Worm (Caenorhabditis elegans): ENCODE measurements around the gene F49E12.12.

F49E12.12 gene

ce11 chrII:8381197-8381596, at the start of gene F49E12.12:
Gene F49E12.12 (plus strand): TSS chrII:8381497.
- no peak for TF ChIP-seq W03F9.2 (tag; optimal IDR thresholded peaks at IDR 0.05)
- no peak for TF ChIP-seq dao-5 (tag; optimal IDR thresholded peaks at IDR 0.05)
- no peak for TF ChIP-seq him-1 (tag; optimal IDR thresholded peaks at IDR 0.05)

DNA sequence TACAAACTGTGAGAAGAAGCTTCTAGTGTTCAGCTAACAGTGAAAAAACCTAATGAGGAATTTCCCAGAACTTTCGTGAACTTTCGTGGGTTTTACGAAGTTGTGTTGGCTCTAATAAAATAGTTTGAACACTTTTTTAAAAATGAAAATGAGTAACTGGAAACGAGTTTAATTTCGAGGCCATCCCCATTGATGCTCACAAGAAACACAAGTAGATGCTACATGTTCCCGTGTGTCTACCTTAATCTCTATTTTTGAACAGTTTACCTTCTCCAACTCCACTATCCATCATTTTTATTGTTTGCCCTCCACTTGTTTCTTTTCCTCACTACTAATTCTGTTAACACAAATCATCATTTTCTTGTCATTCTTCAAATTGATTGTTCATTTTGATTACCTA, 47.7 kb upstream of the F49E12.12 start, which contains the start of gene C26D10.7:
Gene C26D10.7 (plus strand): TSS at position 301 of the 400 bp plus-strand sequence.
- TF ChIP-seq W03F9.2 (tag; optimal IDR thresholded peaks at IDR 0.05) (no peak), dao-5 (tag; optimal IDR thresholded peaks at IDR 0.05) (no peak), him-1 (tag; optimal IDR thresholded peaks at IDR 0.05) (no peak)

DNA sequence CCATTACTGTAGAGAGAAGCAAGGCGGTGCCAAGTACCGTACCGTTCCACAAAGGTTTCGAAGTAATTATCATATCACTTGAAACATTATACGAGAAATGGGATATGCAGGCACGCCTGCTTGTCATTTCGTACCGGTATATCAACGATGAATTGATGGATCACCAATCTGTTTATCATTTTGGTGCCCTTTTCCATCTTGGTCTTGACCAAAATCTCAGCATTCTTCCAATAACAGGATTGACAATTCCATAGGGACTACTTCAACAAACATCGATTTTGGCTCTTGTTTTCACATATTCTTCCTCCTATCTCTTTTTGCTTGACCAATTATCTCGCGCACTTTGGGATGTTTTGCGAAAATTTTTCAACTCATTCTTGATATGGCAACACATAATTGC, 42.2 kb upstream of the F49E12.12 start:
- no peak for TF ChIP-seq him-1 (tag; optimal IDR thresholded peaks at IDR 0.05)
- no peak for TF ChIP-seq dao-5 (tag; optimal IDR thresholded peaks at IDR 0.05)
- TF ChIP-seq W03F9.2 (tag; optimal IDR thresholded peaks at IDR 0.05): no peak

DNA sequence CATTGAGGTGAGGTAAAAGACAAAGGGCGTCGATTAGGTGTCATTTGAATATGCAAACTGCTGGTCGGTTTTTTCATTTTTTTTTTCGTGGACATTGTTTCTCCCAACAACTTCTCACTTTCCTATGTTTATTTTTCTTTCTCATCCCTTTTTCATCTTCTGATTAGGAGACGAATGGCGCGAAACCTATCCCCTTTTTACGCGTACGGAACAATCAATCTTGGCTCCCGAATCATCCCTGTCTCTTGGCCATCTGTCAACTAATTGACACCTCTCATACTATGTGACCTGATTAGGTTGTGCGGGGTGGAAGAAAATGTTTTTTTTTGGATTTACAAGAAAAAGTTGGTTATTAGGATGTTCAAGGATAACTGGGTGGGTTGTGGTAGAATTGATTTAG, 36.5 kb upstream of the F49E12.12 start:
- TF ChIP-seq dao-5 (tag; optimal IDR thresholded peaks at IDR 0.05) (no peak), him-1 (tag; optimal IDR thresholded peaks at IDR 0.05) (no peak), W03F9.2 (tag; optimal IDR thresholded peaks at IDR 0.05) (no peak)

DNA sequence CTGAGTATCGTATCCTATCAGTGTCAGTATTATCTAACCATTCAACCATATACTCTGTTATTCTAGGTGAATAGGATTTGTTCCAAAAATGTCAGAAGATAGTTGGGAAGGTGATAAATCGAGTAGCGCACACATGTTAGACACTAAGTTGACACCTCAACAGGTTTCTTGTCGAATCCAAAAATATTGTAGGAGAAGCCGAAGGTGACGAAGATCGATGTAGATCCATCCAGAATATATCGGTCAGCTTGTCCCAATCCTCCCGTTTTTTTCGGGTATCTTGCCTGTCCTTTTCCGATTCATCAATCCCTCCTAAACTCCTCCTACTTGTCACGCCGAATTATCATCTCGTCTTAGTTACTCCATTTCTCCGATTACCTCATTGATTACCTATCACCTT, 35.7 kb upstream of the F49E12.12 start:
- TF ChIP-seq him-1 (tag; optimal IDR thresholded peaks at IDR 0.05) (no peak), dao-5 (tag; optimal IDR thresholded peaks at IDR 0.05) (no peak), W03F9.2 (tag; optimal IDR thresholded peaks at IDR 0.05) (no peak)

ce11 chrII:8346384-8346783, 34.9 kb upstream of the F49E12.12 start, which contains the start of gene eff-1:
Gene eff-1 (plus strand): TSS chrII:8346684.
- TF ChIP-seq W03F9.2 (tag; optimal IDR thresholded peaks at IDR 0.05) (no peak), dao-5 (tag; optimal IDR thresholded peaks at IDR 0.05) (no peak), him-1 (tag; optimal IDR thresholded peaks at IDR 0.05) (no peak)

- TF ChIP-seq dao-5 (tag; optimal IDR thresholded peaks at IDR 0.05) (no peak), him-1 (tag; optimal IDR thresholded peaks at IDR 0.05) (no peak), W03F9.2 (tag; optimal IDR thresholded peaks at IDR 0.05) (no peak)
Measured at ce11 chrII:8353288-8353687, 28.0 kb upstream of the F49E12.12 start.

DNA sequence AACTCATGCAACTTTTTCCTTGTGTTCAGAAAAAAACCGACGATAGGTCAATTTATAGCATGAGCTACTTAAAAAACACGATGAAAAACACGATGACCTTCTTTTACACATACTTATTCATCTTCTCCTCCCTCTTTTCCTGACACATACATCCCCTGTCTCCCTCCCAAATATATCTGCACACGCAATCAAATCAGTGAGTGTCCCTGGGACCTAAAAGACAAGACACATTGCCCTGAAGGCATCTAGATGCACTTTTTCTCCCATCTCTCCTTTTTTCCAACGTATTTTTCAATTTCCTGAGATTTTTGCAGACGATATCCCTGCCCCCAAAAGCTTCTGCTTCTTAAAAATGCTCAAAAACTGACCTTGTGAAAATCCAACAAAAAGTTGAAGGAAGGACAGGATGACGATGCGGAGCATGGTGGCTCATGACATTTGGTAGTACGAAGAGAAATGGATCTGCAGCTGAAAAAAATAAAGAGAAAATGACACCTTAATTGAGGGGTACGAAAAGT, 27.0 kb upstream of the F49E12.12 start, which contains the start of gene C26D10.6:
Gene C26D10.6 (minus strand): TSS at position 468 of the 518 bp plus-strand sequence.
- TF ChIP-seq W03F9.2 (tag; optimal IDR thresholded peaks at IDR 0.05) (no peak), him-1 (tag; optimal IDR thresholded peaks at IDR 0.05) (no peak), dao-5 (tag; optimal IDR thresholded peaks at IDR 0.05) (no peak)

- TF ChIP-seq W03F9.2 (tag; optimal IDR thresholded peaks at IDR 0.05): no peak
- TF ChIP-seq him-1 (tag; optimal IDR thresholded peaks at IDR 0.05): no peak
- TF ChIP-seq dao-5 (tag; optimal IDR thresholded peaks at IDR 0.05): no peak
Measured at ce11 chrII:8358466-8358865, 22.8 kb upstream of the F49E12.12 start.

ce11 chrII:8359350-8359749, 21.9 kb upstream of the F49E12.12 start, which contains the start of gene col-77:
Gene col-77 (minus strand): TSS chrII:8359381.
- TF ChIP-seq him-1 (tag; optimal IDR thresholded peaks at IDR 0.05): no peak
- TF ChIP-seq dao-5 (tag; optimal IDR thresholded peaks at IDR 0.05): no peak
- no peak for TF ChIP-seq W03F9.2 (tag; optimal IDR thresholded peaks at IDR 0.05)

DNA sequence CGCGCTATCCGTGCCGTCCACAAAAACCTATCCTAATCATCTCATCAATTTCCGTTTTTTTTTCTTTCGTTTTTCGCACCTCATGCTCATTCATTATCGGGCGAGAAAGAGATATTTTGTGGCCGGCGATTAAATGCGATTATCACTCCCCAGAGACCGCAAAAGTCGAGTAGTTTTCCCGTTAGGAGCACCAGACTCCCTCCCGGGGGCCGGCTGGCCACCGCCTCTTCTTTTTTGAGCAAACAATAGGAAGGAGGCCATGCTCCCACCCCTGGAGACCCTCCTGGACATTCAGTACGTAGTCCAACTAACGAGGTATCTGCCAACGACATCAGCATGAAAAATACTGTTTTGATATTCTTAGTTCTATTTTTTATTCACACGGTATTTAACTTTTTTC, 20.8 kb upstream of the F49E12.12 start, which contains the start of gene M195.2:
Gene M195.2 (plus strand): TSS at position 301 of the 400 bp plus-strand sequence.
- TF ChIP-seq him-1 (tag; optimal IDR thresholded peaks at IDR 0.05): no peak
- no peak for TF ChIP-seq dao-5 (tag; optimal IDR thresholded peaks at IDR 0.05)
- no peak for TF ChIP-seq W03F9.2 (tag; optimal IDR thresholded peaks at IDR 0.05)

DNA sequence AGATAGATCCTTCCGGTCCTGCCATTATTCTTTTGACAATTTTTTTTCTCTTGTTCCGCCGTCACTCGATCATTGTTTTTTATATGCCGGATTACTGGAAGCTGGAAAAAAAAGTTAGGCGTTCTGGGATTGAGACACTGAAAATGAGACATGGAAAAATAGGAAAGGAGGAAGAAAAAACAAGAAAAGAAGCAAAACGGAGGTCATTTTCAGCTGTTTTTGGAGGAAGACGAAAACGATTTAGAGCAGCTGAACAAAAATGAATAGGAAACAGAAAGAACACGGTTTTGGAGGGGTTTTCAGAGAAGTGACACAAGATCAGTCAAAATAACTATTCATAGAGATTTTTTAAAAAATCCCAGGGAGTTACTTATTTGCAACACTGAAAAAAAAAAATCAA, 12.2 kb upstream of the F49E12.12 start, which contains the start of gene amt-3:
Gene amt-3 (minus strand): TSS at position 101 of the 400 bp plus-strand sequence.
- TF ChIP-seq him-1 (tag; optimal IDR thresholded peaks at IDR 0.05) (no peak), dao-5 (tag; optimal IDR thresholded peaks at IDR 0.05) (no peak), W03F9.2 (tag; optimal IDR thresholded peaks at IDR 0.05) (no peak)

DNA sequence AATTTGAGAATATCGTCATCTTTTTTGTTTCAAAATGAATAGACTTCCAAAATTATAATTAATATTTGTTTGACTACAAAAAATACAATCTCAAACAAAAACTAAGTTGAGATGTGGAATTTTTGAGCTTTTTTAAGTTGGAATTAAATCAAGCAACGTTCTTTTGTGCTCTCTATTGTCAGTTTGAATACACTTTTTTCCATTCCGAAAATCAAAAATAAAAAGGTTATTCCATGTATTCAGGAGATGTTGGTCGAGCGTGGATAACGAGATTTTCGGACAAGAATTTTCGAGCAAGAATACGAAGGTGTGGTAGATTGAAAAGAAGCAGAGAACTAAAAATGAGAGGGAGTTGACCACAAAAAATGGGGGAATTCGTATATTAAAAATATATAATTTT, 11.1 kb upstream of the F49E12.12 start:
- TF ChIP-seq dao-5 (tag; optimal IDR thresholded peaks at IDR 0.05) (no peak), him-1 (tag; optimal IDR thresholded peaks at IDR 0.05) (no peak), W03F9.2 (tag; optimal IDR thresholded peaks at IDR 0.05) (no peak)

ce11 chrII:8377722-8378121, 3.6 kb upstream of the F49E12.12 start:
- TF ChIP-seq dao-5 (tag; optimal IDR thresholded peaks at IDR 0.05) (no peak), him-1 (tag; optimal IDR thresholded peaks at IDR 0.05) (no peak), W03F9.2 (tag; optimal IDR thresholded peaks at IDR 0.05) (no peak)

DNA sequence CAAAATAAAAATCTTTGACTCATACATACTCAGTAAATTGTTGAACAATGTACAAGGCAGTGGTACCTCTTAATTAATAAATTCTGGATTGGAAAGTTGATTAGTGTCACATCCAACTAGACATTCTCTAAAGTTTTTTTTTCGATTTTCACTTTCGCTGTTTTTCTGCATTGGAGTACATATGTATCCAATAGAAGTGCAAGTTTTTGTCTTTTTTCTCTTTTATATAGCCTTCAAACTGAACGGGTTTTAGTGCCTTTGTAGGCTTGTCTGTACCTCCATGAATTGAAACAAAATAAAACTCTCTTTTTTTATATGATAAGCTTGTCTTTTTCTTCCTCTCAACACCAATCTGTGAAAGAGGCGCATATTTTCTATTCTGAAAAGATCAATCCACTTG, 1.1 kb upstream of the F49E12.12 start:
- TF ChIP-seq him-1 (tag; optimal IDR thresholded peaks at IDR 0.05) (no peak), dao-5 (tag; optimal IDR thresholded peaks at IDR 0.05) (no peak), W03F9.2 (tag; optimal IDR thresholded peaks at IDR 0.05) (no peak)
